Fruit fly (Drosophila melanogaster) whole organism, embryonic: ENCODE results near the gene tra.

Experiments used
- B-H2 ChIP-seq: fragments of 200-800 bp; sonication (Bioruptor generic); optimal IDR thresholded peaks from 2 replicates; lab custom pipeline; 2018; ENCODE audit warnings: missing biosample characterization, mild to moderate bottlenecking, missing genetic modification characterization
- BEAF-32 ChIP-seq: fragments of 200-800 bp; sonication (Bioruptor generic); optimal IDR thresholded peaks from 3 replicates; lab custom pipeline; 2017; ENCODE audit warnings: missing biosample characterization, missing genetic modification characterization, mild to moderate bottlenecking, moderate library complexity, missing genetic modification reagents
- CG10209 ChIP-seq: fragments of 200-800 bp; sonication (Bioruptor generic); optimal IDR thresholded peaks from 3 replicates; lab custom pipeline; 2017; ENCODE audit warnings: missing biosample characterization, mild to moderate bottlenecking, missing genetic modification characterization, missing genetic modification reagents
- CG12391 ChIP-seq: fragments of 200-800 bp; sonication (Bioruptor generic); optimal IDR thresholded peaks from 3 replicates; lab custom pipeline; 2018; ENCODE audit warnings: missing biosample characterization, mild to moderate bottlenecking, missing genetic modification characterization, moderate library complexity
- CG13424 ChIP-seq: fragments of 200-800 bp; sonication (Bioruptor generic); optimal IDR thresholded peaks from 2 replicates; lab custom pipeline; 2019; ENCODE audit warnings: missing biosample characterization, mild to moderate bottlenecking, missing genetic modification characterization, moderate library complexity
- CG13775 ChIP-seq: fragments of 200-800 bp; sonication (Bioruptor generic); optimal IDR thresholded peaks from 3 replicates; lab custom pipeline; 2017; ENCODE audit warnings: missing biosample characterization, mild to moderate bottlenecking, missing genetic modification characterization
- CG13894 ChIP-seq: fragments of 200-800 bp; sonication (Bioruptor generic); optimal IDR thresholded peaks from 3 replicates; lab custom pipeline; 2018; ENCODE audit warnings: missing biosample characterization, mild to moderate bottlenecking, missing genetic modification characterization, moderate library complexity
- CG15514 ChIP-seq: fragments of 200-800 bp; sonication (Bioruptor generic); optimal IDR thresholded peaks from 3 replicates; lab custom pipeline; 2017; ENCODE audit warnings: missing biosample characterization, missing genetic modification characterization, mild to moderate bottlenecking, moderate library complexity, missing genetic modification reagents
- CG17829 ChIP-seq: fragments of 200-800 bp; optimal IDR thresholded peaks from 2 replicates; lab custom pipeline; 2019; ENCODE audit warnings: missing biosample characterization, mild to moderate bottlenecking, missing genetic modification characterization, moderate library complexity
- CG18764 ChIP-seq: fragments of 200-800 bp; sonication (Bioruptor generic); optimal IDR thresholded peaks from 3 replicates; lab custom pipeline; 2016; ENCODE audit warnings: missing biosample characterization, missing genetic modification characterization
- CG2116 ChIP-seq: fragments of 200-800 bp; sonication (Bioruptor generic); optimal IDR thresholded peaks from 3 replicates; lab custom pipeline; 2018; ENCODE audit warnings: missing biosample characterization, mild to moderate bottlenecking, missing genetic modification characterization
- CG2678 ChIP-seq: fragments of 200-800 bp; sonication (Bioruptor generic); optimal IDR thresholded peaks from 3 replicates; lab custom pipeline; 2019; ENCODE audit warnings: missing biosample characterization, mild to moderate bottlenecking, missing genetic modification characterization, moderate library complexity
- CG32772 ChIP-seq: fragments of 200-800 bp; sonication (Bioruptor generic); IDR thresholded peaks from 2 replicates; pipeline ENCODE4 v1.3.6; 2022; ENCODE audit warnings: missing biosample characterization, missing genetic modification characterization
- CG3281 ChIP-seq: fragments of 200-800 bp; sonication (Bioruptor generic); optimal IDR thresholded peaks from 3 replicates; lab custom pipeline; 2017; ENCODE audit warnings: missing biosample characterization, mild to moderate bottlenecking, missing genetic modification characterization
- CG4328 ChIP-seq: fragments of 200-800 bp; sonication (Bioruptor generic); optimal IDR thresholded peaks from 3 replicates; lab custom pipeline; 2017; ENCODE audit warnings: missing biosample characterization, missing genetic modification reagents, missing genetic modification characterization
- CG6175 ChIP-seq: fragments of 200-800 bp; sonication (Bioruptor generic); IDR thresholded peaks from 3 replicates; pipeline ENCODE4 v1.3.6; 2022; ENCODE audit warnings: missing biosample characterization, missing genetic modification characterization
- CG8388 ChIP-seq: fragments of 200-800 bp; sonication (Bioruptor generic); optimal IDR thresholded peaks from 2 replicates; lab custom pipeline; 2019; ENCODE audit warnings: missing biosample characterization, mild to moderate bottlenecking, missing genetic modification characterization, moderate library complexity
- CG9609 ChIP-seq: fragments of 200-800 bp; sonication (Bioruptor generic); optimal IDR thresholded peaks from 3 replicates; lab custom pipeline; 2016; ENCODE audit warnings: missing biosample characterization, missing genetic modification characterization
- CG9817 ChIP-seq: fragments of 200-800 bp; sonication (Bioruptor generic); optimal IDR thresholded peaks from 2 replicates; lab custom pipeline; 2018; ENCODE audit warnings: missing biosample characterization, mild to moderate bottlenecking, missing genetic modification characterization, moderate library complexity
- D19B ChIP-seq: fragments of 200-800 bp; sonication (Bioruptor generic); optimal IDR thresholded peaks from 2 replicates; lab custom pipeline; 2017; ENCODE audit warnings: missing biosample characterization, mild to moderate bottlenecking, missing genetic modification characterization
- Dad ChIP-seq: fragments of 200-800 bp; sonication (Bioruptor generic); optimal IDR thresholded peaks from 3 replicates; lab custom pipeline; 2016; ENCODE audit warnings: missing biosample characterization, missing genetic modification characterization
- Fer1 ChIP-seq: fragments of 200-800 bp; sonication (Bioruptor generic); optimal IDR thresholded peaks from 2 replicates; lab custom pipeline; 2017; ENCODE audit warnings: missing biosample characterization, mild to moderate bottlenecking, missing genetic modification characterization
- Fer3 ChIP-seq: fragments of 200-800 bp; sonication (Bioruptor generic); optimal IDR thresholded peaks from 2 replicates; lab custom pipeline; 2018; ENCODE audit warnings: missing biosample characterization, mild to moderate bottlenecking, missing genetic modification characterization, moderate library complexity
- GATAe ChIP-seq: fragments of 200-800 bp; sonication (Bioruptor generic); conservative IDR thresholded peaks from 2 replicates; pipeline ENCODE4 v1.3.6; 2022; ENCODE audit warnings: missing biosample characterization, missing genetic modification characterization
- Gug ChIP-seq: fragments of 200-800 bp; sonication (Bioruptor generic); IDR thresholded peaks from 4 replicates; pipeline ENCODE4 v1.3.6; 2022; ENCODE audit warnings: missing biosample characterization, missing genetic modification characterization
- HHEX ChIP-seq: fragments of 200-800 bp; sonication (Bioruptor generic); optimal IDR thresholded peaks from 3 replicates; lab custom pipeline; 2017; ENCODE audit warnings: missing biosample characterization, mild to moderate bottlenecking, missing genetic modification characterization, missing genetic modification reagents
- HmgZ ChIP-seq: fragments of 200-800 bp; sonication (Bioruptor generic); optimal IDR thresholded peaks from 2 replicates; lab custom pipeline; 2018; ENCODE audit warnings: missing biosample characterization, mild to moderate bottlenecking, missing genetic modification characterization
- Hsf ChIP-seq: fragments of 200-800 bp; sonication (Bioruptor generic); optimal IDR thresholded peaks from 3 replicates; lab custom pipeline; 2016; ENCODE audit warnings: missing biosample characterization, missing genetic modification characterization
- Max ChIP-seq: fragments of 200-800 bp; sonication (Bioruptor generic); optimal IDR thresholded peaks from 2 replicates; lab custom pipeline; 2016; ENCODE audit warnings: missing biosample characterization, mild to moderate bottlenecking, missing genetic modification characterization
- Med ChIP-seq: fragments of 200-800 bp; sonication (Bioruptor generic); peaks from one replicate; lab custom pipeline; 2016; ENCODE audit warnings: missing biosample characterization, missing genetic modification characterization, mild to moderate bottlenecking, inconsistent platforms, moderate library complexity
- PHDP ChIP-seq: fragments of 200-800 bp; sonication (Bioruptor generic); optimal IDR thresholded peaks from 3 replicates; lab custom pipeline; 2018; ENCODE audit warnings: missing biosample characterization, mild to moderate bottlenecking, missing genetic modification characterization, moderate library complexity
- Pdp1 ChIP-seq, 2 experiments: fragments of 200-800 bp; sonication (Bioruptor generic); optimal IDR thresholded peaks; 3 replicates each; lab custom pipeline; 2016; ENCODE audit warnings: missing biosample characterization in 2 of 2, missing genetic modification characterization in 2 of 2, mild to moderate bottlenecking in 1 of 2, moderate library complexity in 1 of 2
- Sox102F ChIP-seq: fragments of 200-800 bp; sonication (Bioruptor generic); optimal IDR thresholded peaks from 2 replicates; lab custom pipeline; 2018; ENCODE audit warnings: missing biosample characterization, mild to moderate bottlenecking, missing genetic modification characterization, moderate library complexity
- Sry-δ ChIP-seq: fragments of 200-800 bp; sonication (Bioruptor generic); optimal IDR thresholded peaks from 2 replicates; lab custom pipeline; 2016; ENCODE audit warnings: missing biosample characterization, missing genetic modification characterization
- Vsx1 ChIP-seq: fragments of 200-800 bp; sonication (Bioruptor generic); optimal IDR thresholded peaks from 2 replicates; lab custom pipeline; 2017; ENCODE audit warnings: missing biosample characterization, mild to moderate bottlenecking, missing genetic modification characterization, missing genetic modification reagents
- bcd ChIP-seq: fragments of 200-800 bp; sonication (Bioruptor generic); optimal IDR thresholded peaks from 2 replicates; lab custom pipeline; 2017; ENCODE audit warnings: missing biosample characterization, mild to moderate bottlenecking, missing genetic modification characterization
- dmrt99B ChIP-seq: fragments of 200-800 bp; sonication (Bioruptor generic); optimal IDR thresholded peaks from 2 replicates; lab custom pipeline; 2018; ENCODE audit warnings: missing biosample characterization, mild to moderate bottlenecking, missing genetic modification characterization, moderate library complexity
- gfzf ChIP-seq: fragments of 200-800 bp; sonication (Bioruptor generic); optimal IDR thresholded peaks from 2 replicates; lab custom pipeline; 2016; ENCODE audit warnings: missing biosample characterization, mild to moderate bottlenecking, missing genetic modification characterization, moderate library complexity
- grn ChIP-seq: fragments of 200-800 bp; sonication (Bioruptor generic); optimal IDR thresholded peaks from 3 replicates; lab custom pipeline; 2017; ENCODE audit warnings: missing biosample characterization, missing genetic modification characterization
- lbe ChIP-seq: fragments of 200-800 bp; sonication (Bioruptor generic); optimal IDR thresholded peaks from 2 replicates; lab custom pipeline; 2016; ENCODE audit warnings: missing biosample characterization, mild to moderate bottlenecking, missing genetic modification characterization
- nmo ChIP-seq: fragments of 200-800 bp; sonication (Bioruptor generic); optimal IDR thresholded peaks from 2 replicates; lab custom pipeline; 2018; ENCODE audit warnings: missing biosample characterization, mild to moderate bottlenecking, missing genetic modification characterization, moderate library complexity
- phol ChIP-seq: fragments of 200-800 bp; sonication (Bioruptor generic); optimal IDR thresholded peaks from 3 replicates; lab custom pipeline; 2018; ENCODE audit warnings: missing biosample characterization, mild to moderate bottlenecking, missing genetic modification characterization, moderate library complexity
- sd ChIP-seq: fragments of 200-800 bp; sonication (Bioruptor generic); optimal IDR thresholded peaks from 3 replicates; lab custom pipeline; 2018; ENCODE audit warnings: missing biosample characterization, mild to moderate bottlenecking, missing genetic modification characterization, moderate library complexity
- seq ChIP-seq: fragments of 200-800 bp; sonication (Bioruptor generic); IDR thresholded peaks from 2 replicates; pipeline ENCODE4 v1.3.6; 2022; ENCODE audit warnings: missing biosample characterization, missing genetic modification characterization
- sisA ChIP-seq: fragments of 200-800 bp; sonication (Bioruptor generic); IDR thresholded peaks from 2 replicates; pipeline ENCODE4 v1.3.6; 2022; ENCODE audit warnings: missing biosample characterization, missing genetic modification characterization
- ssp ChIP-seq: fragments of 200-800 bp; sonication (Bioruptor generic); IDR thresholded peaks from 2 replicates; pipeline ENCODE4 v1.3.6; 2022; ENCODE audit warnings: missing biosample characterization, missing genetic modification characterization
- stwl ChIP-seq: fragments of 200-800 bp; sonication (Bioruptor generic); optimal IDR thresholded peaks from 3 replicates; lab custom pipeline; 2018; ENCODE audit warnings: missing biosample characterization, mild to moderate bottlenecking, missing genetic modification characterization, moderate library complexity
- sug ChIP-seq: fragments of 200-800 bp; optimal IDR thresholded peaks from 2 replicates; lab custom pipeline; 2019; ENCODE audit warnings: missing biosample characterization, mild to moderate bottlenecking, missing genetic modification characterization, moderate library complexity
- tin ChIP-seq: fragments of 200-800 bp; sonication (Bioruptor generic); optimal IDR thresholded peaks from 3 replicates; lab custom pipeline; 2016; ENCODE audit warnings: missing biosample characterization, missing genetic modification characterization

Gene tra

DNA sequence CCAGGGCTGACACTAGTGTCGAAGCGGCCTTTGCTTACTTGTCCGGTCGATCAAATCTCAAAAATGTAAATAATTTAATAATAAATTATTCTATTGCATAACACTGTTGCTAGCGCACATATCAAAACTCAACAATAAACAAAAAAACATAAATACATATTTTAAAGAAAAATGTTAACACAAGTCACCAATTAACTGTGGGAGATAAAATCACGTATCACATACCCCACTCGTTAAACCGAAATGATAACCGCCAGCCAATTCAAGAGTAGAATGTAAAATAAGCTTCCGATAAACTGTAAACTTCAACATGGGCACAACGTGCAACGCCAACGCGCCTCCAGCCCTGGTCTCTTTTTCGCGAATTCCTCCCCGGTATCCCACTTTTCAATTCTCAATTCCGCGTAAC lies 11.9 kb upstream of the tra start, which contains the start of gene Arts:
TSS of gene Arts (plus strand) at position 116 of the 409 bp plus-strand sequence.
- TF ChIP-seq BEAF-32 (GFP tag; lab: Kevin White, UChicago), result peak; percentile 31
- peak; percentile 8 for TF ChIP-seq tin (GFP tag; lab: Kevin White, UChicago)
- TF ChIP-seq CG8388 (GFP tag; lab: Kevin White, UChicago), result peak; percentile 14
- peak; percentile 26 for TF ChIP-seq CG4328 (GFP tag; lab: Kevin White, UChicago)
- peak; percentile 26 for TF ChIP-seq Fer3
- no peak for TF ChIP-seq ssp (GFP tag; lab: Robert Waterston, UW)
- TF ChIP-seq CG9609 (GFP tag; lab: Kevin White, UChicago), result peak; percentile 22
- no peak for TF ChIP-seq GATAe
- TF ChIP-seq Sox102F (GFP tag; lab: Kevin White, UChicago), result peak; percentile 15
- no peak for TF ChIP-seq HHEX
- peak; percentile 48 for TF ChIP-seq CG2116
- peak; percentile 37 for TF ChIP-seq Fer1 (GFP tag; lab: Kevin White, UChicago)
- TF ChIP-seq Hsf (GFP tag; lab: Kevin White, UChicago), result peak; percentile 20
- TF ChIP-seq CG13775 (GFP tag; lab: Kevin White, UChicago), result peak; percentile 61
- no peak for TF ChIP-seq Dad (GFP tag; lab: Kevin White, UChicago)
- TF ChIP-seq CG13894 (tag; lab: Kevin White, UChicago), result peak; percentile 25
- no peak for TF ChIP-seq CG32772 (GFP tag; lab: Robert Waterston, UW)
- TF ChIP-seq CG15514 (GFP tag; lab: Kevin White, UChicago), result peak; percentile 49
- peak; percentile 49 for TF ChIP-seq nmo (GFP tag; lab: Kevin White, UChicago)
- TF ChIP-seq CG13424, result peak; percentile 54
- peak; percentile 25 for TF ChIP-seq PHDP (tag; lab: Kevin White, UChicago)
- TF ChIP-seq B-H2, result peak; percentile 20
- peak; percentile 39 for TF ChIP-seq CG9817 (tag; lab: Kevin White, UChicago)
- TF ChIP-seq gfzf (GFP tag; lab: Kevin White, UChicago), result peak; percentile 9
- peak; percentile 48 for TF ChIP-seq sd (tag; lab: Kevin White, UChicago)
- peak; percentile 39 for TF ChIP-seq CG12391 (tag; lab: Kevin White, UChicago)
- peak; percentile 24 for TF ChIP-seq Med (GFP tag; lab: Kevin White, UChicago)
- TF ChIP-seq Vsx1, result peak; percentile 91
- TF ChIP-seq Pdp1 (GFP tag; optimal IDR thresholded peaks at IDR 0.05; lab: Kevin White, UChicago), result peak in 1 of 2 experiments; percentile 60
- peak; percentile 20 for TF ChIP-seq HmgZ (tag; lab: Kevin White, UChicago)
- TF ChIP-seq seq, result no peak
- peak; percentile 54 for TF ChIP-seq Max (GFP tag; lab: Kevin White, UChicago)
- no peak for TF ChIP-seq CG6175 (GFP tag; lab: Robert Waterston, UW)
- TF ChIP-seq Gug (GFP tag; lab: Robert Waterston, UW), result peak; percentile 12; the same call in 1 of the 4 replicates
- no peak for TF ChIP-seq lbe
- no peak for TF ChIP-seq sisA
- TF ChIP-seq grn (GFP tag; lab: Kevin White, UChicago), result peak; percentile 29
- peak; percentile 65 for TF ChIP-seq sug (tag; lab: Kevin White, UChicago)
- peak; percentile 9 for TF ChIP-seq bcd (GFP tag; lab: Kevin White, UChicago)
- TF ChIP-seq D19B, result peak; percentile 44
- TF ChIP-seq CG10209 (GFP tag; lab: Kevin White, UChicago), result peak; percentile 11
- peak; percentile 12 for TF ChIP-seq stwl
- peak; percentile 47 for TF ChIP-seq CG2678 (tag; lab: Kevin White, UChicago)
- peak; percentile 81 for TF ChIP-seq phol (tag; lab: Kevin White, UChicago)
- peak; percentile 44 for TF ChIP-seq CG18764
- TF ChIP-seq CG17829 (tag; lab: Kevin White, UChicago), result peak; percentile 24
- TF ChIP-seq Sry-δ (GFP tag; lab: Kevin White, UChicago), result peak; percentile 11
- TF ChIP-seq dmrt99B (tag; lab: Kevin White, UChicago), result peak; percentile 2
- TF ChIP-seq CG3281 (GFP tag; lab: Kevin White, UChicago), result peak; percentile 43
